Worm (Caenorhabditis elegans) whole organism, L1 larva: ENCODE data around the gene best-16.

Experiments
- C34B4.2 ChIP-seq: sonication (generic microtip); optimal IDR thresholded peaks from 2 replicates; lab custom pipeline; 2017; ENCODE audit warnings: mild to moderate bottlenecking, missing genetic modification characterization, missing compliant biosample characterization
- F16B12.6 ChIP-seq: fragments of 150-350 bp; optimal IDR thresholded peaks from 2 replicates; lab custom pipeline; 2014; ENCODE audit warnings: missing biosample characterization, missing genetic modification characterization
- aha-1 ChIP-seq: fragments of 150-350 bp; optimal IDR thresholded peaks from 2 replicates; lab custom pipeline; 2014; ENCODE audit warnings: missing biosample characterization, missing genetic modification characterization
- alr-1 ChIP-seq: fragments of 200-800 bp; sonication (Bioruptor generic); optimal IDR thresholded peaks from 2 replicates; lab custom pipeline; 2018; ENCODE audit warnings: borderline replicate concordance, mild to moderate bottlenecking, missing genetic modification characterization, missing compliant biosample characterization
- ceh-8 ChIP-seq: fragments of 200-800 bp; sonication (Bioruptor generic); optimal IDR thresholded peaks from 2 replicates; lab custom pipeline; 2018; ENCODE audit warnings: mild to moderate bottlenecking, missing genetic modification characterization, moderate library complexity, missing compliant biosample characterization
- ceh-90 ChIP-seq: sonication (generic microtip); optimal IDR thresholded peaks from 2 replicates; lab custom pipeline; 2016; ENCODE audit warnings: missing genetic modification characterization, missing compliant biosample characterization
- efl-1 ChIP-seq, 4 experiments: fragments of 150-350 bp; optimal IDR thresholded peaks in 3 of 4; peaks in 1 of 4; 1 replicate in 1 of 4; 2 replicates in 3 of 4; lab custom pipeline; 2014; ENCODE audit warnings: missing biosample characterization in 2 of 4, missing genetic modification characterization in 2 of 4, missing genetic modification reagents in 2 of 4
- egl-13 ChIP-seq: sonication (generic microtip); optimal IDR thresholded peaks from 2 replicates; lab custom pipeline; 2016; ENCODE audit warnings: missing genotype, missing genetic modification reagents, missing genetic modification characterization, missing compliant biosample characterization
- egl-27 ChIP-seq, 2 experiments: fragments of 150-350 bp in 1 of 2; sonication (generic microtip); optimal IDR thresholded peaks; 3 replicates each; lab custom pipeline; 2017 to 2018; ENCODE audit warnings: missing biosample characterization in 2 of 2, missing genetic modification characterization in 2 of 2, missing genetic modification reagents in 2 of 2
- elt-2 ChIP-seq: sonication (generic microtip); optimal IDR thresholded peaks from 2 replicates; lab custom pipeline; 2016; ENCODE audit warnings: missing genetic modification characterization, mild to moderate bottlenecking, inconsistent platforms, missing compliant biosample characterization, missing genetic modification reagents
- fkh-4 ChIP-seq: sonication (generic microtip); optimal IDR thresholded peaks from 2 replicates; lab custom pipeline; 2016; ENCODE audit warnings: missing compliant biosample characterization, missing genetic modification characterization, borderline replicate concordance
- fkh-8 ChIP-seq: sonication (generic microtip); optimal IDR thresholded peaks from 2 replicates; lab custom pipeline; 2016; ENCODE audit warnings: mild to moderate bottlenecking, missing genetic modification characterization, missing compliant biosample characterization
- fos-1 ChIP-seq: fragments of 150-350 bp; optimal IDR thresholded peaks from 2 replicates; lab custom pipeline; 2014; ENCODE audit warnings: missing biosample characterization, missing genetic modification characterization
- hlh-4 ChIP-seq: sonication (generic microtip); optimal IDR thresholded peaks from 2 replicates; lab custom pipeline; 2016; ENCODE audit warnings: mild to moderate bottlenecking, missing genetic modification characterization, missing compliant biosample characterization
- hpl-2 ChIP-seq: fragments of 150-350 bp; optimal IDR thresholded peaks from 2 replicates; lab custom pipeline; 2014; ENCODE audit warnings: missing biosample characterization, missing genetic modification reagents, missing genetic modification characterization
- isw-1 ChIP-seq: fragments of 200-800 bp; sonication (Bioruptor generic); IDR thresholded peaks from 2 replicates; pipeline ENCODE4 v1.3.6; 2022; ENCODE audit warnings: missing genetic modification characterization, missing compliant biosample characterization
- jun-1 ChIP-seq: fragments of 150-350 bp; optimal IDR thresholded peaks from 2 replicates; lab custom pipeline; 2014; ENCODE audit warnings: missing biosample characterization, missing genetic modification reagents, missing genetic modification characterization
- lin-13 ChIP-seq: fragments of 150-350 bp; optimal IDR thresholded peaks from 2 replicates; lab custom pipeline; 2014; ENCODE audit warnings: missing biosample characterization, missing genetic modification reagents, missing genetic modification characterization
- lin-14 ChIP-seq: fragments of 200-800 bp; sonication (Bioruptor generic); optimal IDR thresholded peaks from 2 replicates; lab custom pipeline; 2018; ENCODE audit warnings: mild to moderate bottlenecking, missing genetic modification characterization, moderate library complexity, missing compliant biosample characterization
- lin-35 ChIP-seq, 2 experiments: fragments of 150-350 bp; optimal IDR thresholded peaks; 2 replicates each; lab custom pipeline; 2014; ENCODE audit warnings: missing biosample characterization in 2 of 2, missing genetic modification characterization in 2 of 2, missing genetic modification reagents in 2 of 2
- lin-39 ChIP-seq: fragments of 150-350 bp; optimal IDR thresholded peaks from 2 replicates; lab custom pipeline; 2014; ENCODE audit warnings: missing biosample characterization, missing genetic modification reagents, missing genetic modification characterization
- lir-3 ChIP-seq: sonication (generic microtip); optimal IDR thresholded peaks from 2 replicates; lab custom pipeline; 2016; ENCODE audit warnings: mild to moderate bottlenecking, missing genetic modification characterization, moderate library complexity, missing compliant biosample characterization; ENCODE audit not compliant: poor library complexity
- mdl-1 ChIP-seq, 2 experiments: fragments of 150-350 bp; optimal IDR thresholded peaks; 2 replicates each; lab custom pipeline; 2014 to 2017; ENCODE audit warnings: missing biosample characterization in 2 of 2, missing genetic modification characterization in 2 of 2, inconsistent platforms in 1 of 2
- nhr-11 ChIP-seq: fragments of 150-350 bp; optimal IDR thresholded peaks from 2 replicates; lab custom pipeline; 2014; ENCODE audit warnings: missing biosample characterization, missing genetic modification characterization
- nhr-19 ChIP-seq: fragments of 200-800 bp; sonication (Bioruptor generic); conservative IDR thresholded peaks from 2 replicates; pipeline ENCODE4 v1.3.6; 2022; ENCODE audit warnings: missing genetic modification characterization, missing compliant biosample characterization
- nhr-20 ChIP-seq: sonication (generic microtip); optimal IDR thresholded peaks from 2 replicates; lab custom pipeline; 2016; ENCODE audit warnings: mild to moderate bottlenecking, missing genetic modification characterization, missing compliant biosample characterization
- nhr-237 ChIP-seq: fragments of 150-350 bp; optimal IDR thresholded peaks from 2 replicates; lab custom pipeline; 2014; ENCODE audit warnings: missing biosample characterization, missing genetic modification characterization
- nhr-28 ChIP-seq: fragments of 150-350 bp; optimal IDR thresholded peaks from 2 replicates; lab custom pipeline; 2014; ENCODE audit warnings: missing biosample characterization, missing genetic modification characterization
- nhr-71 ChIP-seq: sonication (generic microtip); optimal IDR thresholded peaks from 2 replicates; lab custom pipeline; 2016; ENCODE audit warnings: mild to moderate bottlenecking, missing genetic modification characterization, moderate library complexity, missing compliant biosample characterization
- nhr-76 ChIP-seq: sonication (generic microtip); optimal IDR thresholded peaks from 2 replicates; lab custom pipeline; 2017; ENCODE audit warnings: missing biosample characterization, missing genetic modification characterization
- nhr-84 ChIP-seq: sonication (generic microtip); optimal IDR thresholded peaks from 2 replicates; lab custom pipeline; 2017; ENCODE audit warnings: missing biosample characterization, missing genetic modification characterization
- pag-3 ChIP-seq: sonication (generic microtip); optimal IDR thresholded peaks from 2 replicates; lab custom pipeline; 2017; ENCODE audit warnings: missing genetic modification characterization, mild to moderate bottlenecking, missing compliant biosample characterization, antibody characterized with exemption, borderline replicate concordance; ENCODE audit not compliant: insufficient read depth
- pax-3 ChIP-seq: fragments of 200-800 bp; sonication (Bioruptor generic); optimal IDR thresholded peaks from 2 replicates; lab custom pipeline; 2018; ENCODE audit warnings: mild to moderate bottlenecking, missing genetic modification characterization, moderate library complexity, missing compliant biosample characterization
- rnt-1 ChIP-seq: sonication (generic microtip); optimal IDR thresholded peaks from 2 replicates; lab custom pipeline; 2016; ENCODE audit warnings: mild to moderate bottlenecking, missing genetic modification characterization, moderate library complexity, missing compliant biosample characterization
- skn-1 ChIP-seq: fragments of 150-350 bp; optimal IDR thresholded peaks from 2 replicates; lab custom pipeline; 2014; ENCODE audit warnings: missing biosample characterization, missing genetic modification characterization
- snpc-4 ChIP-seq: fragments of 150-350 bp; optimal IDR thresholded peaks from 2 replicates; lab custom pipeline; 2014; ENCODE audit warnings: missing biosample characterization, missing genetic modification characterization
- snu-23 ChIP-seq: sonication (generic microtip); optimal IDR thresholded peaks from 2 replicates; lab custom pipeline; 2016; ENCODE audit warnings: missing genetic modification characterization, missing compliant biosample characterization
- sup-37 ChIP-seq: fragments of 200-800 bp; sonication (Bioruptor generic); optimal IDR thresholded peaks from 2 replicates; lab custom pipeline; 2018; ENCODE audit warnings: mild to moderate bottlenecking, missing genetic modification characterization, missing compliant biosample characterization
- tlp-1 ChIP-seq: fragments of 150-350 bp; optimal IDR thresholded peaks from 2 replicates; lab custom pipeline; 2014; ENCODE audit warnings: missing biosample characterization, missing genetic modification characterization
- unc-30 ChIP-seq: sonication (generic microtip); optimal IDR thresholded peaks from 2 replicates; lab custom pipeline; 2017; ENCODE audit warnings: missing biosample characterization, missing genetic modification characterization
- unc-86 ChIP-seq: sonication (generic microtip); optimal IDR thresholded peaks from 2 replicates; lab custom pipeline; 2016; ENCODE audit warnings: missing genetic modification characterization, missing compliant biosample characterization
- vab-15 ChIP-seq: sonication (generic microtip); optimal IDR thresholded peaks from 2 replicates; lab custom pipeline; 2017; ENCODE audit warnings: missing genotype, mild to moderate bottlenecking, missing genetic modification characterization, missing compliant biosample characterization
- zag-1 ChIP-seq: fragments of 150-350 bp; optimal IDR thresholded peaks from 2 replicates; lab custom pipeline; 2014; ENCODE audit warnings: missing biosample characterization, missing genetic modification characterization
- ztf-4 ChIP-seq: fragments of 150-350 bp; optimal IDR thresholded peaks from 2 replicates; lab custom pipeline; 2014; ENCODE audit warnings: missing biosample characterization, missing genetic modification characterization

Gene best-16

ce11 chrIV:7182818-7183217, 12.8 kb downstream of the best-16 start:
- TF ChIP-seq pax-3 (tag; lab: Kevin White, UChicago) = no peak
- no peak for TF ChIP-seq unc-86 (tag; lab: Kevin White, UChicago)
- no peak for TF ChIP-seq nhr-84
- no peak for TF ChIP-seq efl-1 (optimal IDR thresholded peaks at IDR 0.05; lab: Kevin White, UChicago)
- TF ChIP-seq efl-1 (GFP tag; optimal IDR thresholded peaks at IDR 0.05 in 1 of 2; lab: Kevin White, UChicago) = no peak
- no peak for TF ChIP-seq egl-27 (tag; optimal IDR thresholded peaks at IDR 0.05; lab: Kevin White, UChicago)
- no peak for TF ChIP-seq isw-1 (GFP tag; lab: Robert Waterston, UW)
- TF ChIP-seq nhr-11 (tag; lab: Kevin White, UChicago) = no peak
- no peak for TF ChIP-seq nhr-237
- TF ChIP-seq nhr-71 (tag; lab: Kevin White, UChicago) = no peak
- no peak for TF ChIP-seq nhr-76 (tag; lab: Kevin White, UChicago)
- no peak for TF ChIP-seq ztf-4 (tag; lab: Kevin White, UChicago)
- no peak for TF ChIP-seq sup-37
- TF ChIP-seq egl-13 (tag; lab: Kevin White, UChicago) = no peak
- no peak for TF ChIP-seq fkh-8 (tag; lab: Kevin White, UChicago)
- no peak for TF ChIP-seq vab-15 (tag; lab: Kevin White, UChicago)
- TF ChIP-seq nhr-20 (tag; lab: Kevin White, UChicago) = no peak
- TF ChIP-seq lir-3 (tag; lab: Kevin White, UChicago) = no peak

- no peak for TF ChIP-seq rnt-1 (tag; lab: Kevin White, UChicago)
- no peak for TF ChIP-seq hpl-2
- TF ChIP-seq nhr-11 (tag; lab: Kevin White, UChicago) = no peak
- TF ChIP-seq fkh-4 (tag; lab: Kevin White, UChicago) = no peak
- no peak for TF ChIP-seq nhr-84
- TF ChIP-seq tlp-1 (tag; lab: Kevin White, UChicago) = peak; percentile 32
- TF ChIP-seq lin-39 (tag; lab: Kevin White, UChicago) = no peak
- TF ChIP-seq lin-35 (GFP tag; optimal IDR thresholded peaks at IDR 0.05; lab: Kevin White, UChicago) = no peak
- no peak for TF ChIP-seq aha-1 (tag; lab: Kevin White, UChicago)
- TF ChIP-seq skn-1 (tag; lab: Kevin White, UChicago) = no peak
- no peak for TF ChIP-seq mdl-1 (tag; optimal IDR thresholded peaks at IDR 0.05; lab: Kevin White, UChicago)
- no peak for TF ChIP-seq ceh-8 (GFP tag; lab: Kevin White, UChicago)
- no peak for TF ChIP-seq pag-3 (tag; lab: Kevin White, UChicago)
- TF ChIP-seq elt-2 = peak; percentile 74
- no peak for TF ChIP-seq pax-3 (tag; lab: Kevin White, UChicago)
- no peak for TF ChIP-seq nhr-28 (tag; lab: Kevin White, UChicago)
- no peak for TF ChIP-seq nhr-19 (GFP tag; lab: Robert Waterston, UW)
- no peak for TF ChIP-seq efl-1 (optimal IDR thresholded peaks at IDR 0.05; lab: Kevin White, UChicago)
- TF ChIP-seq efl-1 (GFP tag; optimal IDR thresholded peaks at IDR 0.05 in 1 of 2; lab: Kevin White, UChicago) = peak in 1 of 2 experiments; percentile 50
- TF ChIP-seq snpc-4 (tag; lab: Kevin White, UChicago) = no peak
- no peak for TF ChIP-seq nhr-20 (tag; lab: Kevin White, UChicago)
- TF ChIP-seq F16B12.6 (tag; lab: Kevin White, UChicago) = no peak
- TF ChIP-seq fos-1 (tag; lab: Kevin White, UChicago) = no peak
- TF ChIP-seq jun-1 (tag; lab: Kevin White, UChicago) = peak; percentile 13
These were observed 15.3 kb downstream of the best-16 start, which contains the start of gene cest-10 for ce11 chrIV:7180304-7180703. TSS of gene cest-10 (plus strand) at chrIV:7180557.

ce11 chrIV:7178942-7179341, 16.7 kb downstream of the best-16 start, which contains the start of gene C42D4.3:
TSS of gene C42D4.3 (plus strand) at chrIV:7179239.
- TF ChIP-seq unc-30 (tag; lab: Kevin White, UChicago) = no peak
- TF ChIP-seq alr-1 (tag; lab: Kevin White, UChicago) = no peak
- TF ChIP-seq ceh-90 = no peak
- TF ChIP-seq snu-23 = no peak
- no peak for TF ChIP-seq skn-1 (tag; lab: Kevin White, UChicago)
- TF ChIP-seq C34B4.2 (tag; lab: Kevin White, UChicago) = no peak
- no peak for TF ChIP-seq lin-13 (GFP tag; lab: Kevin White, UChicago)
- no peak for TF ChIP-seq hlh-4
- TF ChIP-seq zag-1 (tag; lab: Kevin White, UChicago) = no peak
- TF ChIP-seq lin-14 (GFP tag; lab: Kevin White, UChicago) = no peak
- TF ChIP-seq lir-3 (tag; lab: Kevin White, UChicago) = no peak
- TF ChIP-seq unc-86 (tag; lab: Kevin White, UChicago) = no peak
